Worm (Caenorhabditis elegans): ENCODE data around the gene msh-5.

DNA sequence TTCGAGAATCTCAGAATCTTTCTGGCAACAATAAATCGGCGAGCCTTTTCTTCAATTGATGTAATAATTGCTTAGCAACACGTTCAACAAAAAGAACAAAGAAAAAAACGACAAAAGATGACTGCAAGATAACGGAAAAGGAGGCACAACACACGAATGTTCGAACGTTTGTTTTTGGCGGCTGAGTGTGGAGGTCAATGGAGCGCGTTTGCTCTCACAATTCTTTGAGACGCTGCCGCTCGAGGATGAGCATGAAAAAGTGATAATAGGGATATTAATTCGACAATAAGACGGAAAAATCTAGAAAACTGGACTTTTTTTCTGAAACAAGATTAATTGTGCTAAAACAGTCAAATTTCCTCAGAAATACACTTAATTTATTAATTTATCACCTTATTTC lies 50.9 kb downstream of the msh-5 start:
- TF ChIP-seq ama-1 (optimal IDR thresholded peaks at IDR 0.05) = no peak
- TF ChIP-seq elt-3 (tag; optimal IDR thresholded peaks at IDR 0.05) = no peak
- no peak for TF ChIP-seq blmp-1 (tag; optimal IDR thresholded peaks at IDR 0.05; ENCODE audit: insufficient read depth)
- no peak for TF ChIP-seq skn-1 (tag; optimal IDR thresholded peaks at IDR 0.05)
- TF ChIP-seq aly-2 (tag; optimal IDR thresholded peaks at IDR 0.05) = no peak
